Fruit fly (Drosophila melanogaster) whole organism: Measurements from ENCODE around the gene CG7252.

Experiments
- CG8478 ChIP-seq: fragments of >200 bp; optimal IDR thresholded peaks from 2 replicates; lab custom pipeline; 2018; ENCODE audit warnings: inconsistent platforms
- Dll ChIP-seq: fragments of >200 bp; optimal IDR thresholded peaks from 2 replicates; lab custom pipeline; 2017
- EcR ChIP-seq, 2 experiments: fragments of >200 bp; optimal IDR thresholded peaks; 2 replicates each; lab custom pipeline; 2017; ENCODE audit warnings: missing biosample characterization in 2 of 2, missing genetic modification characterization in 2 of 2, missing genetic modification reagents in 2 of 2
- pan ChIP-seq: fragments of >200 bp; optimal IDR thresholded peaks from 2 replicates; lab custom pipeline; 2017
- psq ChIP-seq: fragments of >200 bp; optimal IDR thresholded peaks from 2 replicates; lab custom pipeline; 2017
- usp ChIP-seq: fragments of >200 bp; optimal IDR thresholded peaks from 2 replicates; lab custom pipeline; 2017; ENCODE audit warnings: missing biosample characterization, missing genetic modification characterization, mixed read lengths

The CG7252 gene

DNA sequence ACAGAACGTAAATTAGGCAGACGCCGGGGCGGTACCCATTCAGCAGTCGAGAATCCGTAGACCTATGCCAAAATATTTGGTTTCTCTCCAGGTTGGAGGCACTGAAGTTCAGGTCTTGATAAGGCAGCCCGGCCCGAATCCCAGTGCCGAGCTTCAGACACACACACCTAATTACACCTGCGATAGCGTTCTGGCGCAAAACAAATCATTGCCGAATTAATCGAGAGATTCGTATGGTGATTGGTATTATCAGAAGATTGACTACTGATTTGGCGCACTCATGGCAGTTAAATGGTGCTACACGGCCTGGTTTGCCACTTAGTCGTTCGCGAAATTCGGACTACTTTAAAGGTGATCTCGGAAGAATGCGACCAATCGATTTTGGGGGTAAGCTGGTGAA is at the start of gene CG7252:
Gene CG7252, plus strand, starts transcription at position 319 of the 400 bp plus-strand sequence.
- TF ChIP-seq pan (lab: Kevin White, UChicago) (no peak), CG8478 (lab: Kevin White, UChicago) (no peak), Dll (lab: Kevin White, UChicago) (no peak), usp (GFP tag; lab: Kevin White, UChicago) (no peak), psq (lab: Kevin White, UChicago) (no peak), EcR (GFP tag; optimal IDR thresholded peaks at IDR 0.05; lab: Kevin White, UChicago) (no peak)

DNA sequence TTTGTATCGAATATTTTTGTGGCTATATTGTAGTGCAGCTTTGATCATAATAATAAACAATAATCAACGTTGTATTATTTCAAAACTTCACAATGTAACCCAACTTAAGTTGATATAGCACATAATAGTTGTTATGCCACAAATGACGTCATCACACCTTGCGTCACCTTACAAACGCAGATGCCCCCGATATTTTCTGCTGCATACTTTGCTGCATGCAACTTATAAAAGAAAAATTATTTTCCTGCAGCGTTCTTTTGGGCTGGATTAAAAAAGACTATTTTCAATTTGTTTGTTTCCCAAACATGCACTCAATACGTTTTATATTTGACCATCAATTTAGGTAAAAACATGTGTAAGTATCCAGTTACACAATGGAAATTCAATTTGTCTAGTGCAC is 29.3 kb upstream of the CG7252 start:
- TF ChIP-seq psq (lab: Kevin White, UChicago) (no peak), Dll (lab: Kevin White, UChicago) (no peak), EcR (GFP tag; optimal IDR thresholded peaks at IDR 0.05; lab: Kevin White, UChicago) (no peak), CG8478 (lab: Kevin White, UChicago) (no peak), usp (GFP tag; lab: Kevin White, UChicago) (no peak)

dm6 chr3L:11921213-11921612 is 26.3 kb upstream of the CG7252 start, which contains the start of gene CG11588:
Gene CG11588 (plus strand): TSS chr3L:11921513.
- no peak for TF ChIP-seq CG8478 (lab: Kevin White, UChicago)
- TF ChIP-seq psq (lab: Kevin White, UChicago): no peak
- no peak for TF ChIP-seq usp (GFP tag; lab: Kevin White, UChicago)
- no peak for TF ChIP-seq EcR (GFP tag; optimal IDR thresholded peaks at IDR 0.05; lab: Kevin White, UChicago)
- no peak for TF ChIP-seq pan (lab: Kevin White, UChicago)
- TF ChIP-seq Dll (lab: Kevin White, UChicago): no peak

- TF ChIP-seq Dll (lab: Kevin White, UChicago) (no peak), pan (lab: Kevin White, UChicago) (no peak), EcR (GFP tag; optimal IDR thresholded peaks at IDR 0.05; lab: Kevin White, UChicago) (no peak), usp (GFP tag; lab: Kevin White, UChicago) (no peak), psq (lab: Kevin White, UChicago) (no peak), CG8478 (lab: Kevin White, UChicago) (no peak)
Measured at dm6 chr3L:11924657-11925056, 22.8 kb upstream of the CG7252 start, which contains the start of gene SdhAL. Gene SdhAL (minus strand): TSS chr3L:11924757.

- TF ChIP-seq EcR (GFP tag; optimal IDR thresholded peaks at IDR 0.05; lab: Kevin White, UChicago) (no peak), usp (GFP tag; lab: Kevin White, UChicago) (no peak), Dll (lab: Kevin White, UChicago) (no peak), pan (lab: Kevin White, UChicago) (no peak), CG8478 (lab: Kevin White, UChicago) (no peak), psq (lab: Kevin White, UChicago) (no peak)
Measured at dm6 chr3L:11925382-11925781, 22.1 kb upstream of the CG7252 start.

DNA sequence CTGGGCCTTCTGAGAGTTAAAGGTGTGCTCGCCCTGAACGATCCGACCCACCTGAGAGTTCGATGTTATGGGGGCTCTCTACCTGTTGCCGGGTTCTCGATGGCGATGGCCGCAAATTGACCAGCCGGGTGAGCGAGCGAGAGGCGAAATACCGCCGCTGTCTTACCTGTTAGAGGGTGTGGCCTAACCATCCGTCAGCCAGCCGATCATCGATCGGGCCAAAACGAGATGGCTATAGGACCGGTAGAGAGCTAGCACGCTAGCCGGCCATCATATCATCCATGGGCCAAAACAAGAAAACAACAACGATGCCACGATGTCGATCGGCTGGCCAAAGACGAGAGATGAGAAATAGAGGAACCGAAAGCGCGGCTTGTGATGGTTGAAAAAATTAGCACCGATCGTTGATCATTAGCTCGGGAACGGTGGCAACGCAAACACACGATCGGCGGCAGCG is 20.2 kb upstream of the CG7252 start, which contains the start of gene byn:
Gene byn, plus strand, starts transcription at position 407 of the 457 bp plus-strand sequence.
- TF ChIP-seq EcR (GFP tag; optimal IDR thresholded peaks at IDR 0.05; lab: Kevin White, UChicago) (no peak), Dll (lab: Kevin White, UChicago) (peak; percentile 35)

dm6 chr3L:11931619-11932018 is 15.9 kb upstream of the CG7252 start:
- TF ChIP-seq CG8478 (lab: Kevin White, UChicago) (no peak), psq (lab: Kevin White, UChicago) (no peak), Dll (lab: Kevin White, UChicago) (no peak), usp (GFP tag; lab: Kevin White, UChicago) (no peak), pan (lab: Kevin White, UChicago) (no peak), EcR (GFP tag; optimal IDR thresholded peaks at IDR 0.05; lab: Kevin White, UChicago) (no peak)

DNA sequence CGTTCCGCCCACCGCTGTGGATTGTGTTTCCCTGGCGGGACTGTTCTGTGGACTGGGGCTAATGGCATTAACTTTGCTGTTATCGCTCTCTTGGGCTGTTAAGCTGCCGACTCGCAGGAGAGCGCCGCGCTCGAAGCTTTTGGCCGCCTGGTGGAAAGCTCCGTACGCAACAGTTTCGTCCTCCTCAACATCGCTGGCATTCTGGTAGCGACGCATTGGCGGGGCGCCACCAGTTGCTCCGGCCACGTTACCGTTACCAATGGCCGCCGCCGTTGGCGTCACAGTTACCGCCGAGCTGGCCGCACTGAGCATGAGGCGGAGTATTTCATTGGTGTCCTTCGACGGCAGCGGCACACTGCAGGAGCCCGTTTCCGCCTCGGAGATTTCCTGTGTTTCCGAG is 10.2 kb upstream of the CG7252 start:
- no peak for TF ChIP-seq Dll (lab: Kevin White, UChicago)
- TF ChIP-seq usp (GFP tag; lab: Kevin White, UChicago): no peak
- no peak for TF ChIP-seq psq (lab: Kevin White, UChicago)
- no peak for TF ChIP-seq CG8478 (lab: Kevin White, UChicago)
- no peak for TF ChIP-seq EcR (GFP tag; optimal IDR thresholded peaks at IDR 0.05; lab: Kevin White, UChicago)
- TF ChIP-seq pan (lab: Kevin White, UChicago): no peak

- TF ChIP-seq Dll (lab: Kevin White, UChicago) (no peak), pan (lab: Kevin White, UChicago) (no peak)
Measured at dm6 chr3L:11938716-11939115, 8.8 kb upstream of the CG7252 start, which contains the start of gene CG44837. Gene CG44837 (minus strand): TSS chr3L:11938872.

- TF ChIP-seq psq (lab: Kevin White, UChicago) (no peak), EcR (GFP tag; optimal IDR thresholded peaks at IDR 0.05; lab: Kevin White, UChicago) (no peak), usp (GFP tag; lab: Kevin White, UChicago) (no peak), pan (lab: Kevin White, UChicago) (no peak), CG8478 (lab: Kevin White, UChicago) (no peak)
Measured at dm6 chr3L:11941612-11942011, 5.9 kb upstream of the CG7252 start, which contains the start of gene Rpt4R. Gene Rpt4R (plus strand): TSS chr3L:11941912.

DNA sequence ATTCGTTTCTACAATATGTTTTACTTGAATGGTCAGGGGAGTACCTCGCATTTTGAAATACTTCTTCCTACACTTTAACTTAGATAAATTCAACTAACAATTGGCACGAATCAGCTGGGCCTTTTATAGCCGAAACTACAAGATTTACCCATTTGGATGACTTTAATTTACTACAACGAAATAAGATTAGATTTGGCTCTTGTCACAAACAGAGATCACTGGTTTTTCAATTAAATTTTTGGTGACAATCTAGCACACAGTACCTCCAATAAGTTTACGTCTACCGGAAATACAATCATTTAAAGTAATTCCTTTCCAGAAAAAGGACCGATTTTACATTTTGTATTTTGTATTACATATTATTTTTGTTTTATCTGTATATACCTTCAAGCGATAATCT is 2.7 kb upstream of the CG7252 start, which contains the start of gene CG5883:
Gene CG5883, minus strand, starts transcription at position 101 of the 400 bp plus-strand sequence.
- TF ChIP-seq CG8478 (lab: Kevin White, UChicago): no peak
- TF ChIP-seq EcR (GFP tag; optimal IDR thresholded peaks at IDR 0.05; lab: Kevin White, UChicago): no peak
- no peak for TF ChIP-seq pan (lab: Kevin White, UChicago)
- no peak for TF ChIP-seq psq (lab: Kevin White, UChicago)
- TF ChIP-seq Dll (lab: Kevin White, UChicago): no peak
- no peak for TF ChIP-seq usp (GFP tag; lab: Kevin White, UChicago)

DNA sequence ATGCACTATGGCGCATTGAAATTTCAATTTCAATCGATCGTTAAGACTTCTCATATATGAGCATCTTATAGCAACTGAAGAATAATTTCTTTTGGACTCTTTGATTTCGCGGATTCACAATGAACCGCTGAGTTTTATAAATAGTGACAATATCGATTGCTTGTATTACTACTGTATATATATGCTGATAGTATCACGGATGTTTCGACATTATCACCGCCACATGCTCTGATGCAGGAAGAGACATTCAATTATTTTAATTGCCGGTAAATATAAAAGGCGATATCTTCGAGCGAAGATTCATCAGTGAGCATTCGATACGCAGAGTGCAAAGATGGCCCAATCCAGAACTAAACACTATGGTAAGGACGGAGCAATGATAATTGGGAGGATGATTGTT is 2.1 kb downstream of the CG7252 start, which contains the start of gene CG17826:
Gene CG17826, plus strand, starts transcription at position 301 of the 400 bp plus-strand sequence.
- TF ChIP-seq CG8478 (lab: Kevin White, UChicago): no peak
- TF ChIP-seq Dll (lab: Kevin White, UChicago): no peak
- no peak for TF ChIP-seq pan (lab: Kevin White, UChicago)
- TF ChIP-seq EcR (GFP tag; optimal IDR thresholded peaks at IDR 0.05; lab: Kevin White, UChicago): no peak
- no peak for TF ChIP-seq psq (lab: Kevin White, UChicago)
- TF ChIP-seq usp (GFP tag; lab: Kevin White, UChicago): no peak
